Fruit fly (Drosophila melanogaster) whole organism, embryonic: Measurements from ENCODE around the gene hiro.

Experiments
- Blimp-1 ChIP-seq: fragments of 200-800 bp; sonication (Bioruptor generic); optimal IDR thresholded peaks from 3 replicates; lab custom pipeline; 2018; ENCODE audit warnings: missing biosample characterization, missing genetic modification characterization, mild to moderate bottlenecking, moderate library complexity, missing genetic modification reagents
- BtbVII ChIP-seq: fragments of 200-800 bp; sonication (Bioruptor generic); optimal IDR thresholded peaks from 3 replicates; lab custom pipeline; 2017; ENCODE audit warnings: missing biosample characterization, mild to moderate bottlenecking, missing genetic modification characterization
- CG10462 ChIP-seq: fragments of 200-800 bp; sonication (Bioruptor generic); optimal IDR thresholded peaks from 2 replicates; lab custom pipeline; 2016; ENCODE audit warnings: missing biosample characterization, missing genetic modification characterization
- CG10654 ChIP-seq: fragments of 200-800 bp; sonication (Bioruptor generic); optimal IDR thresholded peaks from 2 replicates; lab custom pipeline; 2016; ENCODE audit warnings: missing biosample characterization, missing genetic modification characterization
- CG11247 ChIP-seq: fragments of 200-800 bp; sonication (Bioruptor generic); IDR thresholded peaks from 2 replicates; pipeline ENCODE4 v1.3.6; 2022; ENCODE audit warnings: missing biosample characterization, missing genetic modification characterization
- CG12236 ChIP-seq: fragments of 200-800 bp; sonication (Bioruptor generic); optimal IDR thresholded peaks from 2 replicates; lab custom pipeline; 2016; ENCODE audit warnings: missing biosample characterization, missing genetic modification characterization
- CG1233 ChIP-seq: fragments of 200-800 bp; sonication (Bioruptor generic); optimal IDR thresholded peaks from 4 replicates; lab custom pipeline; 2018; ENCODE audit warnings: missing biosample characterization, mild to moderate bottlenecking, missing genetic modification characterization
- CG12659 ChIP-seq: fragments of 200-800 bp; sonication (Bioruptor generic); optimal IDR thresholded peaks from 3 replicates; lab custom pipeline; 2017; ENCODE audit warnings: mild to moderate bottlenecking, missing biosample characterization, missing genetic modification reagents, missing genetic modification characterization
- CG13296 ChIP-seq: fragments of 200-800 bp; sonication (Bioruptor generic); optimal IDR thresholded peaks from 3 replicates; lab custom pipeline; 2018; ENCODE audit warnings: missing biosample characterization, mild to moderate bottlenecking, missing genetic modification characterization
- CG14441 ChIP-seq: fragments of 200-800 bp; sonication (Bioruptor generic); IDR thresholded peaks from 2 replicates; pipeline ENCODE4 v1.3.6; 2022; ENCODE audit warnings: missing biosample characterization, missing genetic modification characterization
- CG1529 ChIP-seq: fragments of 200-800 bp; sonication (Bioruptor generic); optimal IDR thresholded peaks from 3 replicates; lab custom pipeline; 2018; ENCODE audit warnings: missing biosample characterization, missing genetic modification characterization
- CG15479 ChIP-seq: fragments of 200-800 bp; sonication (Bioruptor generic); optimal IDR thresholded peaks from 3 replicates; lab custom pipeline; 2019; ENCODE audit warnings: missing biosample characterization, mild to moderate bottlenecking, missing genetic modification characterization, moderate library complexity
- CG17361 ChIP-seq: fragments of 200-800 bp; sonication (Bioruptor generic); IDR thresholded peaks from 3 replicates; pipeline ENCODE4 v1.3.6; 2022; ENCODE audit warnings: missing biosample characterization, missing genetic modification characterization
- CG1832 ChIP-seq: fragments of 200-800 bp; sonication (Bioruptor generic); optimal IDR thresholded peaks from 2 replicates; lab custom pipeline; 2017; ENCODE audit warnings: missing biosample characterization, mild to moderate bottlenecking, missing genetic modification characterization, inconsistent platforms
- CG18476 ChIP-seq: fragments of 200-800 bp; sonication (Bioruptor generic); optimal IDR thresholded peaks from 2 replicates; lab custom pipeline; 2016; ENCODE audit warnings: missing biosample characterization, mild to moderate bottlenecking, missing genetic modification characterization
- CG18764 ChIP-seq: fragments of 200-800 bp; sonication (Bioruptor generic); optimal IDR thresholded peaks from 3 replicates; lab custom pipeline; 2016; ENCODE audit warnings: missing biosample characterization, missing genetic modification characterization
- CG3281 ChIP-seq: fragments of 200-800 bp; sonication (Bioruptor generic); optimal IDR thresholded peaks from 3 replicates; lab custom pipeline; 2017; ENCODE audit warnings: missing biosample characterization, mild to moderate bottlenecking, missing genetic modification characterization
- CG4328 ChIP-seq: fragments of 200-800 bp; sonication (Bioruptor generic); optimal IDR thresholded peaks from 3 replicates; lab custom pipeline; 2017; ENCODE audit warnings: missing biosample characterization, missing genetic modification reagents, missing genetic modification characterization
- CG4360 ChIP-seq: fragments of 200-800 bp; sonication (Bioruptor generic); IDR thresholded peaks from 2 replicates; pipeline ENCODE4 v1.3.6; 2022; ENCODE audit warnings: missing biosample characterization, missing genetic modification characterization
- CG6765 ChIP-seq: fragments of 200-800 bp; sonication (Bioruptor generic); optimal IDR thresholded peaks from 3 replicates; lab custom pipeline; 2017; ENCODE audit warnings: missing biosample characterization, mild to moderate bottlenecking, missing genetic modification characterization
- CG8388 ChIP-seq: fragments of 200-800 bp; sonication (Bioruptor generic); optimal IDR thresholded peaks from 2 replicates; lab custom pipeline; 2019; ENCODE audit warnings: missing biosample characterization, mild to moderate bottlenecking, missing genetic modification characterization, moderate library complexity
- CG8765 ChIP-seq: fragments of 200-800 bp; sonication (Bioruptor generic); IDR thresholded peaks from 2 replicates; pipeline ENCODE4 v1.3.6; 2022; ENCODE audit warnings: missing biosample characterization, missing genetic modification characterization
- CG9437 ChIP-seq: fragments of 200-800 bp; sonication (Bioruptor generic); optimal IDR thresholded peaks from 2 replicates; lab custom pipeline; 2018; ENCODE audit warnings: missing biosample characterization, mild to moderate bottlenecking, missing genetic modification characterization
- CG9817 ChIP-seq: fragments of 200-800 bp; sonication (Bioruptor generic); optimal IDR thresholded peaks from 2 replicates; lab custom pipeline; 2018; ENCODE audit warnings: missing biosample characterization, mild to moderate bottlenecking, missing genetic modification characterization, moderate library complexity
- Drgx ChIP-seq: fragments of 200-800 bp; sonication (Bioruptor generic); IDR thresholded peaks from 2 replicates; pipeline ENCODE4 v1.3.6; 2022; ENCODE audit warnings: missing biosample characterization, missing genetic modification characterization
- H15 ChIP-seq: fragments of 200-800 bp; sonication (Bioruptor generic); IDR thresholded peaks from 3 replicates; pipeline ENCODE4 v1.3.6; 2022; ENCODE audit warnings: missing biosample characterization, missing genetic modification characterization
- HHEX ChIP-seq: fragments of 200-800 bp; sonication (Bioruptor generic); optimal IDR thresholded peaks from 3 replicates; lab custom pipeline; 2017; ENCODE audit warnings: missing biosample characterization, mild to moderate bottlenecking, missing genetic modification characterization, missing genetic modification reagents
- Kr ChIP-seq: fragments of 200-800 bp; sonication (Bioruptor generic); optimal IDR thresholded peaks from 2 replicates; lab custom pipeline; 2017; ENCODE audit warnings: missing biosample characterization, mild to moderate bottlenecking, missing genetic modification characterization
- Lhr ChIP-seq: fragments of 200-800 bp; sonication (Bioruptor generic); optimal IDR thresholded peaks from 3 replicates; lab custom pipeline; 2017; ENCODE audit warnings: mild to moderate bottlenecking, missing biosample characterization, missing genetic modification reagents, missing genetic modification characterization
- Lim3 ChIP-seq: fragments of 200-800 bp; sonication (Bioruptor generic); IDR thresholded peaks from 2 replicates; pipeline ENCODE4 v1.3.6; 2022; ENCODE audit warnings: missing biosample characterization, missing genetic modification characterization
- MBD-R2 ChIP-seq: fragments of 200-800 bp; sonication (Bioruptor generic); IDR thresholded peaks from 2 replicates; pipeline ENCODE4 v1.3.6; 2022; ENCODE audit warnings: missing biosample characterization, missing genetic modification characterization
- Max ChIP-seq: fragments of 200-800 bp; sonication (Bioruptor generic); optimal IDR thresholded peaks from 2 replicates; lab custom pipeline; 2016; ENCODE audit warnings: missing biosample characterization, mild to moderate bottlenecking, missing genetic modification characterization
- Med ChIP-seq: fragments of 200-800 bp; sonication (Bioruptor generic); peaks from one replicate; lab custom pipeline; 2016; ENCODE audit warnings: missing biosample characterization, missing genetic modification characterization, mild to moderate bottlenecking, inconsistent platforms, moderate library complexity
- Ravus ChIP-seq: fragments of 200-800 bp; sonication (Bioruptor generic); IDR thresholded peaks from 2 replicates; pipeline ENCODE4 v1.3.6; 2022; ENCODE audit warnings: missing biosample characterization, missing genetic modification characterization
- bigmax ChIP-seq: fragments of 200-800 bp; sonication (Bioruptor generic); optimal IDR thresholded peaks from 2 replicates; lab custom pipeline; 2018; ENCODE audit warnings: missing biosample characterization, mild to moderate bottlenecking, missing genetic modification characterization
- bsh ChIP-seq, 2 experiments: fragments of 200-800 bp; sonication (Bioruptor generic); optimal IDR thresholded peaks; 2 replicates each; lab custom pipeline; 2017 to 2018; ENCODE audit warnings: mild to moderate bottlenecking in 2 of 2, missing biosample characterization in 2 of 2, missing genetic modification characterization in 2 of 2, moderate library complexity in 1 of 2
- crc ChIP-seq: fragments of 200-800 bp; sonication (Bioruptor generic); optimal IDR thresholded peaks from 2 replicates; lab custom pipeline; 2016; ENCODE audit warnings: missing biosample characterization, missing genetic modification characterization
- dpn ChIP-seq, 2 experiments: fragments of 200-800 bp; sonication (Bioruptor generic); optimal IDR thresholded peaks; 3 replicates each; lab custom pipeline; 2016; ENCODE audit warnings: missing biosample characterization in 2 of 2, missing genetic modification characterization in 2 of 2
- fu2 ChIP-seq: fragments of 200-800 bp; sonication (Bioruptor generic); optimal IDR thresholded peaks from 2 replicates; lab custom pipeline; 2016; ENCODE audit warnings: missing biosample characterization, missing genetic modification characterization
- her ChIP-seq: fragments of 200-800 bp; sonication (Bioruptor generic); optimal IDR thresholded peaks from 2 replicates; lab custom pipeline; 2016; ENCODE audit warnings: missing biosample characterization, missing genetic modification characterization
- hkb ChIP-seq, 2 experiments: fragments of 200-800 bp in 1 of 2; fragments of >200 bp in 1 of 2; sonication (Bioruptor generic) in 1 of 2; IDR thresholded peaks in 1 of 2; optimal IDR thresholded peaks in 1 of 2; 2 replicates each; pipeline versions ENCODE4 v1.3.6 to Lab custom; 2017 to 2022; ENCODE audit warnings: missing biosample characterization in 1 of 2, missing genetic modification characterization in 1 of 2
- insv ChIP-seq, 2 experiments: fragments of 200-800 bp; sonication (Bioruptor generic); optimal IDR thresholded peaks; 3 replicates each; lab custom pipeline; 2016 to 2018; ENCODE audit warnings: missing biosample characterization in 2 of 2, missing genetic modification characterization in 2 of 2
- jing ChIP-seq: fragments of 200-800 bp; sonication (Bioruptor generic); optimal IDR thresholded peaks from 2 replicates; lab custom pipeline; 2018; ENCODE audit warnings: missing biosample characterization, mild to moderate bottlenecking, missing genetic modification characterization
- klu ChIP-seq: fragments of 200-800 bp; sonication (Bioruptor generic); IDR thresholded peaks from 2 replicates; pipeline ENCODE4 v1.3.6; 2022; ENCODE audit warnings: missing biosample characterization, missing genetic modification characterization
- mld ChIP-seq: fragments of 200-800 bp; sonication (Bioruptor generic); IDR thresholded peaks from 3 replicates; pipeline ENCODE4 v1.3.6; 2022; ENCODE audit warnings: missing biosample characterization, missing genetic modification characterization; ENCODE audit not compliant: partially characterized antibody
- nmo ChIP-seq: fragments of 200-800 bp; sonication (Bioruptor generic); optimal IDR thresholded peaks from 2 replicates; lab custom pipeline; 2018; ENCODE audit warnings: missing biosample characterization, mild to moderate bottlenecking, missing genetic modification characterization, moderate library complexity
- slp2 ChIP-seq: fragments of 200-800 bp; sonication (Bioruptor generic); optimal IDR thresholded peaks from 2 replicates; lab custom pipeline; 2016; ENCODE audit warnings: missing biosample characterization, missing genetic modification characterization
- stc ChIP-seq: fragments of 200-800 bp; sonication (Bioruptor generic); IDR thresholded peaks from 2 replicates; pipeline ENCODE4 v1.3.6; 2022; ENCODE audit warnings: missing biosample characterization, missing genetic modification characterization
- zen ChIP-seq: fragments of 200-800 bp; sonication (Bioruptor generic); optimal IDR thresholded peaks from 3 replicates; lab custom pipeline; 2018; ENCODE audit warnings: missing biosample characterization, mild to moderate bottlenecking, missing genetic modification characterization, moderate library complexity

The hiro gene

dm6 chr3L:699368-700150, 11.8 kb upstream of the hiro start (continued):
- TF ChIP-seq CG17361 (GFP tag; lab: Robert Waterston, UW) = no peak
- peak; percentile 0 for TF ChIP-seq zen (tag; lab: Kevin White, UChicago)
- TF ChIP-seq CG9817 (tag; lab: Kevin White, UChicago) = peak; percentile 31
- TF ChIP-seq insv (GFP tag; optimal IDR thresholded peaks at IDR 0.05; lab: Kevin White, UChicago) = no peak
- TF ChIP-seq HHEX (GFP tag; lab: Kevin White, UChicago) = no peak
- TF ChIP-seq CG1233 = no peak
- no peak for TF ChIP-seq CG6765 (GFP tag; lab: Kevin White, UChicago)
- TF ChIP-seq Lhr (GFP tag; lab: Kevin White, UChicago) = no peak
- no peak for TF ChIP-seq BtbVII
- TF ChIP-seq fu2 (GFP tag; lab: Kevin White, UChicago) = no peak
- TF ChIP-seq klu = peak; percentile 43; the same call in 1 of the 2 replicates
- peak; percentile 52 for TF ChIP-seq CG3281 (GFP tag; lab: Kevin White, UChicago)
- TF ChIP-seq Drgx (GFP tag; lab: Robert Waterston, UW) = no peak
- peak; percentile 97 for TF ChIP-seq CG15479 (GFP tag; lab: Kevin White, UChicago)
- TF ChIP-seq bigmax (GFP tag; lab: Kevin White, UChicago) = no peak
- peak; percentile 50 for TF ChIP-seq CG12659 (GFP tag; lab: Kevin White, UChicago)
- no peak for TF ChIP-seq Blimp-1 (GFP tag; lab: Kevin White, UChicago)
- peak; percentile 43 for TF ChIP-seq CG8388 (GFP tag; lab: Kevin White, UChicago)
- peak; percentile 30 to 47 for TF ChIP-seq bsh (GFP tag; optimal IDR thresholded peaks at IDR 0.05; lab: Kevin White, UChicago)
- peak; percentile 67 for TF ChIP-seq nmo (GFP tag; lab: Kevin White, UChicago)
- TF ChIP-seq CG1832 (GFP tag; lab: Kevin White, UChicago) = no peak
- TF ChIP-seq CG1529 (GFP tag; lab: Kevin White, UChicago) = no peak
- no peak for TF ChIP-seq Lim3 (GFP tag; lab: Robert Waterston, UW)
- no peak for TF ChIP-seq CG11247
- peak; percentile 28 for TF ChIP-seq Max
- TF ChIP-seq crc (GFP tag; lab: Kevin White, UChicago) = no peak
- TF ChIP-seq her (GFP tag; lab: Kevin White, UChicago) = no peak
- no peak for TF ChIP-seq slp2
- TF ChIP-seq hkb (optimal IDR thresholded peaks at IDR 0.05; lab: Kevin White, UChicago) = peak; percentile 44
- no peak for TF ChIP-seq hkb (GFP tag; IDR thresholded peaks at IDR 0.05; lab: Robert Waterston, UW)
- no peak for TF ChIP-seq CG12236 (GFP tag; lab: Kevin White, UChicago)
- TF ChIP-seq CG4360 (GFP tag; lab: Robert Waterston, UW) = peak; percentile 92
- TF ChIP-seq CG10654 = no peak
- TF ChIP-seq Kr = no peak
- no peak for TF ChIP-seq CG10462 (GFP tag; lab: Kevin White, UChicago)
- no peak for TF ChIP-seq MBD-R2 (GFP tag; lab: Robert Waterston, UW)
- no peak for TF ChIP-seq H15 (GFP tag; lab: Robert Waterston, UW)
- TF ChIP-seq Ravus (GFP tag; lab: Robert Waterston, UW) = no peak
- TF ChIP-seq jing (GFP tag; lab: Kevin White, UChicago) = peak; percentile 19
- peak in 1 of 2 experiments; percentile 29 for TF ChIP-seq dpn (GFP tag; optimal IDR thresholded peaks at IDR 0.05; lab: Kevin White, UChicago)
- peak; percentile 28; the same call in 1 of the 2 replicates for TF ChIP-seq stc (GFP tag; lab: Robert Waterston, UW)
- no peak for TF ChIP-seq mld (GFP tag; lab: Robert Waterston, UW)
- peak; percentile 25 for TF ChIP-seq CG18476 (GFP tag; lab: Kevin White, UChicago)
- TF ChIP-seq CG13296 = no peak
- TF ChIP-seq CG4328 (GFP tag; lab: Kevin White, UChicago) = peak; percentile 24
- no peak for TF ChIP-seq CG8765 (GFP tag; lab: Robert Waterston, UW)
- TF ChIP-seq CG9437 = peak; percentile 24
- TF ChIP-seq Med (GFP tag; lab: Kevin White, UChicago) = peak; percentile 81
- TF ChIP-seq CG14441 (GFP tag; lab: Robert Waterston, UW) = no peak
- TF ChIP-seq CG18764 (GFP tag; lab: Kevin White, UChicago) = no peak
